Fruit fly (Drosophila melanogaster): ENCODE data around the gene glec.

glec gene

DNA sequence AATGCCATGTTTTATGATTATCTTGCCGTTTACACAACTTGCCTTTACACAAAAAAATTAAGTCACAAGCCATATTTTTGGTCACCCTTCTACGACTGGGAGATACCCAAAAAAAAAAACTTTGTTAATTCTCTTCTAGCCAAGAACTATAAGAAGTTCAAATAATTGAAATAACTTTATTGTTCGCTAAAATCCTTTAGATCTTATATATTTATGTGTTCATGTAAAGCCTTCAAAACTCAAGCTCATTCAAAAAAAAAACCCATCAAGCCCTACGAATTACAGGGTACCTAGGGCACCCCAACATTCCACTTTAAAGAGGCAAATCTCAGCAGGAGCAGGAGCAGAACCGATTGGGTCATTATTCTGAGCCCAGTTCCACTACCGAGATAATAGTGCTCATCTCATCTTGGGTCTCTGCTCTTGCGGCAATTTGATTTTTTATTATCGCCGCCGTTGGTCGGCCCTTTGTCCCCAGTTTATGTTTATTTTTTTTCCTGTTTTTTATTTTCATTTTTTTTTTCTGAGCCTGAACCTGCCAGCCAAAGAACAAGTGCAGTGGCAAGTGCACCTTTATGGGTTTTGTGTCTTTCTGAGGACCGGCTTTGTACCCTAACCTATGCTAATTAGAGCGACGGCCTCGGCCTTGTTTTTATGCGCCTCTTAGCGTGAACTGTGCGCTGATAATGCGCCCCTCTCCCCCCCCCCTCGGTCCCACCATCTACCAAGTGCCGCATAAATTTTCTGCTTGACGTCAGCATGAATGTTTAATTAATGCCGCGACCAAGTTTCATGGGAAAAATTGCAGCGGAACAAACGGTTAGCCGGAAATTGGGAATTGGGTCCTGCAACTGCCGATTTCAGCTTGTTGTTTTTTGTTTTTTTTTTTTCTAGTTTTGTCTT lies 14.3 kb downstream of the glec start:
- TF ChIP-seq psq (optimal IDR thresholded peaks at IDR 0.05) (no peak), Sin3A (optimal IDR thresholded peaks at IDR 0.05) (no peak), insv (optimal IDR thresholded peaks at IDR 0.05) (no peak), ttk (optimal IDR thresholded peaks at IDR 0.05) (no peak), Myc (optimal IDR thresholded peaks at IDR 0.05) (no peak), h (optimal IDR thresholded peaks at IDR 0.05) (no peak)

dm6 chr3R:21840432-21840831 lies 15.6 kb downstream of the glec start:
- TF ChIP-seq ttk (optimal IDR thresholded peaks at IDR 0.05) = no peak
- TF ChIP-seq psq (optimal IDR thresholded peaks at IDR 0.05) = no peak
- no peak for TF ChIP-seq Myc (optimal IDR thresholded peaks at IDR 0.05)

DNA sequence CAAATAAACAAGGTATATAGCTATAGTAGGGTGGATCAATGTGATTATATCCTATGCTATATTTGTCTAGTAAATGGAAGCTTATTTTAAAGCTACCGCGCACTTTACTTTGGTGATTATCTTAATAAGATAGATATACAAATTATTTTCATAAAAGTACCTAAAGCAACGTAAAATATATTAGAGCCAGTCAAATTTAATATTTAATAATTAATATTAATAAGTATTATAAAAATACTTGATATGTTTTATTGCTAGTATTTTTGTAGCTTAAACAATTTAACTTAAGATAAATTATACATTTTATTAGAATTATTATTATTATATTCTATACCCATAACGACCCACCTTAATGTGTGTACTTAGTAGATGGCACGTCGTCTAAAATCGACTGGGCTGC lies 16.4 kb downstream of the glec start:
- TF ChIP-seq insv (optimal IDR thresholded peaks at IDR 0.05) (no peak), Sin3A (optimal IDR thresholded peaks at IDR 0.05) (no peak), psq (optimal IDR thresholded peaks at IDR 0.05) (no peak), h (optimal IDR thresholded peaks at IDR 0.05) (no peak), ttk (optimal IDR thresholded peaks at IDR 0.05) (no peak), Myc (optimal IDR thresholded peaks at IDR 0.05) (no peak)

dm6 chr3R:21838505-21838956 lies 17.5 kb downstream of the glec start:
- TF ChIP-seq h (optimal IDR thresholded peaks at IDR 0.05) (no peak), Sin3A (optimal IDR thresholded peaks at IDR 0.05) (no peak), ttk (optimal IDR thresholded peaks at IDR 0.05) (no peak), psq (optimal IDR thresholded peaks at IDR 0.05) (no peak), insv (optimal IDR thresholded peaks at IDR 0.05) (no peak), Myc (optimal IDR thresholded peaks at IDR 0.05) (no peak)

dm6 chr3R:21837069-21837977 lies 18.7 kb downstream of the glec start:
- TF ChIP-seq psq (optimal IDR thresholded peaks at IDR 0.05) = no peak
- TF ChIP-seq ttk (optimal IDR thresholded peaks at IDR 0.05) = no peak
- TF ChIP-seq insv (optimal IDR thresholded peaks at IDR 0.05) = no peak
- TF ChIP-seq Myc (optimal IDR thresholded peaks at IDR 0.05) = no peak
- no peak for TF ChIP-seq h (optimal IDR thresholded peaks at IDR 0.05)
- no peak for TF ChIP-seq Sin3A (optimal IDR thresholded peaks at IDR 0.05)

dm6 chr3R:21836614-21837013 lies 19.5 kb downstream of the glec start:
- no peak for TF ChIP-seq Sin3A (optimal IDR thresholded peaks at IDR 0.05)
- TF ChIP-seq ttk (optimal IDR thresholded peaks at IDR 0.05) = no peak
- no peak for TF ChIP-seq Myc (optimal IDR thresholded peaks at IDR 0.05)
- no peak for TF ChIP-seq h (optimal IDR thresholded peaks at IDR 0.05)
- TF ChIP-seq psq (optimal IDR thresholded peaks at IDR 0.05) = no peak
- no peak for TF ChIP-seq insv (optimal IDR thresholded peaks at IDR 0.05)

dm6 chr3R:21836201-21836504 lies 19.9 kb downstream of the glec start:
- TF ChIP-seq insv (optimal IDR thresholded peaks at IDR 0.05) = no peak
- TF ChIP-seq Sin3A (optimal IDR thresholded peaks at IDR 0.05) = no peak
- TF ChIP-seq ttk (optimal IDR thresholded peaks at IDR 0.05) = no peak
- no peak for TF ChIP-seq Myc (optimal IDR thresholded peaks at IDR 0.05)
- no peak for TF ChIP-seq psq (optimal IDR thresholded peaks at IDR 0.05)
- TF ChIP-seq h (optimal IDR thresholded peaks at IDR 0.05) = no peak

DNA sequence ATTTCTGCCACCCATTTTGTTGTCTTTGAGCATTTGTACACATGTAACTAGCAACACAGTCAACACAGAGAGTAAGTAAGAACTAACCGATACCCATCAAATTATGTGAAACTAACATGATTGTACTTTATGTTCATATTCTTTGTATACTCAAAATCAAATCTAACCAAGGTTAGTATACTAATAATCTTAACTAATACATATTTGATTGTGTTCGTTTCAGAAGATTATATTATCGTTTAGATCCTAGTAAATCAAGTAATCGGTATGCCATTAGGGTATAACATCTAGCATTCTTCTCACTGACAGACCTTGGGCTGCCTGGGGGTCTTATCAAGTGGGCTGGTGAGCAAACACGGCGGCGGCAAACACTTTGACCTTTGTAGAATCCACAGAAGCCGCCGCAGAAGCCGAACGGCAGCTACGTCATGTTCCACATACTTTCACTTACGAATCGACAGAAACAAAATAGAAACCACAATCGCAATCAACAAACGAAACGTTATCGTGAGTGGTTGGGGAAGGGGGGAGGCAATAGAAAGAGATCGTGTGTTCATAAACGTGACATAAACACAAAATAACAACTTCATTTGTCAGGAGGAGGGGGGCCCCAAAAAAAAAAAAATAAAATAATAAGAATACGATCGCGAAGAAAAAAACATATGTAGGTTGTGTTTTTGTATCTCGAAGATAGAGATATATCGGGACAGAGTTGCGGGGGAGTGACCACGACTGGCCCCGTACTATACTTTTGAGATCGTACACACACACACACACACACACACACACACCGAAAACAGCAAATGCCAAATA lies 20.5 kb downstream of the glec start:
- TF ChIP-seq psq (optimal IDR thresholded peaks at IDR 0.05) (no peak), insv (optimal IDR thresholded peaks at IDR 0.05) (no peak), ttk (optimal IDR thresholded peaks at IDR 0.05) (no peak), Myc (optimal IDR thresholded peaks at IDR 0.05) (no peak), h (optimal IDR thresholded peaks at IDR 0.05) (no peak), Sin3A (optimal IDR thresholded peaks at IDR 0.05) (no peak)

- TF ChIP-seq insv (optimal IDR thresholded peaks at IDR 0.05) = no peak
- TF ChIP-seq ttk (optimal IDR thresholded peaks at IDR 0.05) = no peak
Observed at dm6 chr3R:21834234-21835070, 21.6 kb downstream of the glec start.

DNA sequence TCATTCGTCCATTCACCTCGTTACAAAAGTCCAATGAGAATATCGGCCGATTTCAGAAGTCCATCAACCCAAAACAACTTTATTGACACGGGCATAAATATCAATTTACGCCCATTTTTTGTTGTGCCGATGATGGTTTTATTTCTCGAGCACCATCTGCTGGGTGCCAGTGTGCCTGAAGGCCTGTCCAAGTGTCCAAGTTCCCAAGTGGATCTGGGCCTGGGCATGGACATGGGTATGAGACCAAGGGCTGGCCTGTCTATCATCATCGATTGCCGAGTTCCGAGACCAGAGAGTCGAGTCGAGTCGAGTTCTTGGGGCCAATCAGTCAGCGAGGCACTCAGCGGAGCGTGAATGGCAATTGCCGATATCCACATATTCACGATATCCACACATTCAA lies 23.9 kb downstream of the glec start, which contains the start of gene Gr93a:
Gene Gr93a, plus strand, starts transcription at position 301 of the 400 bp plus-strand sequence.
- TF ChIP-seq h (optimal IDR thresholded peaks at IDR 0.05) = no peak
- TF ChIP-seq Myc (optimal IDR thresholded peaks at IDR 0.05) = no peak
- no peak for TF ChIP-seq Sin3A (optimal IDR thresholded peaks at IDR 0.05)
- no peak for TF ChIP-seq insv (optimal IDR thresholded peaks at IDR 0.05)
- no peak for TF ChIP-seq ttk (optimal IDR thresholded peaks at IDR 0.05)
- TF ChIP-seq psq (optimal IDR thresholded peaks at IDR 0.05) = no peak

DNA sequence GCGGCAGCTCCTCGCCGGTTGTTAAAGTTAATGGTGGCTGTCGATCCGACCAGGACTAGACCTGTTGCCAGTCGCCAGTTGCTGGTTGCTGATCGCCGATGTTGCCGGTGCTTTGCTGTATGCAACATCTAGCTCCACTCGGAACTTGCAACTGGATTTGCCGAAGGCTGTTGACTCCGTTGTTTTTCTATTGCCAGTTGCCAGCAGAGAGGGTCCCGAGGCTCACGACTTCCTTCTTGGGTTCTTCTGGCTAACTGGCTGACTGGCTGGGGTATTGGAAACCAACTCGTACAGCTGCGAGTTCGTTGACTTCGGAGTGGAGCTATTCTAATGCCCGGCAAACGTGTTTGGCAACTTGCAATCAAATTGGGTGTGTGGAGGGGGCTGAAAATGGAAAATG lies 25.0 kb downstream of the glec start:
- TF ChIP-seq insv (optimal IDR thresholded peaks at IDR 0.05) (no peak), h (optimal IDR thresholded peaks at IDR 0.05) (no peak), Myc (optimal IDR thresholded peaks at IDR 0.05) (no peak), Sin3A (optimal IDR thresholded peaks at IDR 0.05) (no peak), psq (optimal IDR thresholded peaks at IDR 0.05) (no peak), ttk (optimal IDR thresholded peaks at IDR 0.05) (no peak)
